Worm (Caenorhabditis elegans): ENCODE data around the gene str-55.

DNA sequence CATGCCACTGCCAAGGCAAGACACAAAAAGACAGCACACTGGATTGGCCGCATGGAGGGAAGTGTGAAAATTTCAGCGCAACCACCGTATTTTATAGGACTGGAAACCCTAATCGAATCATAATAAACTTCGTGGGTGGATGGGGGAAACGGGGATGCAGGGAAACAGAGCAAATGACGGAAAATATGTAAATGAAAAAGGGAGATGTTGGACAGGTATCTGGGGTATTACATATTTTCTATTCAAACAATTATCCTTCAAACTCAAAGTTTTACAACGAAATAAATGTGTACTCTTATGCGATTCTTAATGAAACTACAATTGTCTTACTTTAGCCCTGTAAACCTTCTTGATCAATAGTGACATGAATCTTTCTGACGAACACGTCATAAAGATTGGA is 2.9 kb upstream of the str-55 start, which contains the start of gene F26D2.16:
- TF ChIP-seq tab-1 (GFP tag; IDR thresholded peaks at IDR 0.05) (no peak), ref-1 (GFP tag; conservative IDR thresholded peaks at IDR 0.05) (no peak), T22C8.4 (GFP tag; IDR thresholded peaks at IDR 0.05) (no peak), med-1 (GFP tag; optimal IDR thresholded peaks at IDR 0.05; ENCODE audit: insufficient read depth) (no peak), ztf-29 (GFP tag; IDR thresholded peaks at IDR 0.05) (no peak), cog-1 (tag; optimal IDR thresholded peaks at IDR 0.05) (no peak), klf-2 (GFP tag; conservative IDR thresholded peaks at IDR 0.05) (no peak), flt-1 (GFP tag; IDR thresholded peaks at IDR 0.05) (no peak), ztf-23 (GFP tag; IDR thresholded peaks at IDR 0.05) (no peak)

Measured in whole organism, midembryonic.